Worm (Caenorhabditis elegans) whole organism, late embryonic: ENCODE results near the gene F16G10.2.

ENCODE experiments used
- ama-1 ChIP-seq: fragments of 150-350 bp; optimal IDR thresholded peaks from 2 replicates; lab custom pipeline; 2014
- fkh-10 ChIP-seq: fragments of 150-350 bp; optimal IDR thresholded peaks from 2 replicates; lab custom pipeline; 2014; ENCODE audit warnings: missing biosample characterization, missing genetic modification reagents, missing genetic modification characterization
- hlh-13 ChIP-seq: fragments of 200-800 bp; sonication (Bioruptor generic); optimal IDR thresholded peaks from 2 replicates; lab custom pipeline; 2018; ENCODE audit warnings: mild to moderate bottlenecking, missing genetic modification characterization, missing compliant biosample characterization
- hlh-8 ChIP-seq: sonication (generic microtip); optimal IDR thresholded peaks from 2 replicates; lab custom pipeline; 2016; ENCODE audit warnings: missing genotype, missing genetic modification characterization, missing compliant biosample characterization
- lin-11 ChIP-seq: fragments of 200-800 bp; sonication (Bioruptor generic); optimal IDR thresholded peaks from 2 replicates; lab custom pipeline; 2018; ENCODE audit warnings: mild to moderate bottlenecking, missing genetic modification characterization, missing compliant biosample characterization
- mec-3 ChIP-seq: sonication (generic microtip); optimal IDR thresholded peaks from 2 replicates; lab custom pipeline; 2016; ENCODE audit warnings: borderline replicate concordance, missing genetic modification characterization, missing compliant biosample characterization
- nfya-1 ChIP-seq: sonication (generic microtip); optimal IDR thresholded peaks from 2 replicates; lab custom pipeline; 2017; ENCODE audit warnings: missing genetic modification characterization, mild to moderate bottlenecking, missing compliant biosample characterization, antibody characterized with exemption, moderate library complexity
- nhr-11 ChIP-seq: fragments of 150-350 bp; optimal IDR thresholded peaks from 2 replicates; lab custom pipeline; 2014; ENCODE audit warnings: missing biosample characterization, missing genetic modification characterization
- npax-4 ChIP-seq: sonication (generic microtip); optimal IDR thresholded peaks from 2 replicates; lab custom pipeline; 2016; ENCODE audit warnings: missing genetic modification characterization, missing compliant biosample characterization
- pag-3 ChIP-seq: sonication (generic microtip); optimal IDR thresholded peaks from 2 replicates; lab custom pipeline; 2016; ENCODE audit warnings: missing compliant biosample characterization, missing genetic modification characterization, borderline replicate concordance
- pha-2 ChIP-seq: sonication (generic microtip); optimal IDR thresholded peaks from 2 replicates; lab custom pipeline; 2017; ENCODE audit warnings: mild to moderate bottlenecking, missing genetic modification characterization, missing compliant biosample characterization
- pha-4 ChIP-seq: fragments of 150-350 bp; optimal IDR thresholded peaks from 2 replicates; lab custom pipeline; 2018; ENCODE audit warnings: missing biosample characterization, missing genetic modification reagents, missing genetic modification characterization
- sox-2 ChIP-seq: fragments of 200-800 bp; sonication (Bioruptor generic); IDR thresholded peaks from 2 replicates; pipeline ENCODE4 v1.3.6; 2022; ENCODE audit warnings: missing genetic modification reagents, missing genetic modification characterization, missing compliant biosample characterization
- unc-55 ChIP-seq: sonication (generic microtip); optimal IDR thresholded peaks from 2 replicates; lab custom pipeline; 2017; ENCODE audit warnings: missing biosample characterization, missing genetic modification reagents, missing genetic modification characterization

ce11 chrII:2336177-2336576 is 38.9 kb upstream of the F16G10.2 start:
- no peak for TF ChIP-seq lin-11 (tag; lab: Kevin White, UChicago)
- TF ChIP-seq sox-2 (GFP tag; lab: Robert Waterston, UW) = no peak
- no peak for TF ChIP-seq npax-4 (tag; lab: Kevin White, UChicago)
- TF ChIP-seq mec-3 = no peak
- no peak for TF ChIP-seq pag-3
- no peak for TF ChIP-seq hlh-8 (tag; lab: Kevin White, UChicago)
- no peak for TF ChIP-seq pha-2 (tag; lab: Kevin White, UChicago)
- TF ChIP-seq pha-4 (tag; lab: Kevin White, UChicago) = no peak
- TF ChIP-seq fkh-10 (GFP tag; lab: Kevin White, UChicago) = no peak
- no peak for TF ChIP-seq unc-55 (GFP tag; lab: Kevin White, UChicago)
- TF ChIP-seq nhr-11 (tag; lab: Kevin White, UChicago) = no peak
- TF ChIP-seq ama-1 (lab: Kevin White, UChicago) = no peak
- TF ChIP-seq nfya-1 (tag; lab: Kevin White, UChicago) = no peak
- no peak for TF ChIP-seq hlh-13
